Fruit fly (Drosophila melanogaster): Measurements from ENCODE around the gene ey.
A peak's percentile ranks its signal among the peaks of the same experiment; 100 is the strongest.

ey gene

dm6 chr4:696638-697037, 851 bp upstream of the ey start (continued):
- TF ChIP-seq CG4404 (GFP tag; IDR thresholded peaks at IDR 0.05) (no peak), ttk (GFP tag; IDR thresholded peaks at IDR 0.05) (no peak), CG17802 (tag; optimal IDR thresholded peaks at IDR 0.05) (peak; percentile 100), sim (GFP tag; IDR thresholded peaks at IDR 0.05) (no peak), hth (optimal IDR thresholded peaks at IDR 0.05) (no peak), odd (GFP tag; optimal IDR thresholded peaks at IDR 0.05) (no peak), schlank (tag; optimal IDR thresholded peaks at IDR 0.05) (no peak), CG10267 (tag; optimal IDR thresholded peaks at IDR 0.05) (peak; percentile 14), CG14710 (tag; optimal IDR thresholded peaks at IDR 0.05) (peak; percentile 58), CG8478 (optimal IDR thresholded peaks at IDR 0.05) (no peak), dm (GFP tag; optimal IDR thresholded peaks at IDR 0.05) (peak; percentile 21), Hr3 (GFP tag; optimal IDR thresholded peaks at IDR 0.05) (peak; percentile 35), CG14965 (GFP tag; optimal IDR thresholded peaks at IDR 0.05; ENCODE audit: borderline replicate concordance) (no peak), CG8290 (GFP tag; optimal IDR thresholded peaks at IDR 0.05) (peak; percentile 60), CG8290 (tag; optimal IDR thresholded peaks at IDR 0.05) (peak in 1 of 2 experiments; percentile 79), CG17829 (tag; optimal IDR thresholded peaks at IDR 0.05) (peak; percentile 56), CG18476 (GFP tag; optimal IDR thresholded peaks at IDR 0.05) (no peak), CG18764 (GFP tag; optimal IDR thresholded peaks at IDR 0.05) (peak; percentile 16), CG12659 (GFP tag; optimal IDR thresholded peaks at IDR 0.05) (peak; percentile 79), Ada2b (GFP tag; IDR thresholded peaks at IDR 0.05) (no peak), pb (GFP tag; optimal IDR thresholded peaks at IDR 0.05) (no peak), cad (GFP tag; optimal IDR thresholded peaks at IDR 0.05) (peak; percentile 4), insv (GFP tag; optimal IDR thresholded peaks at IDR 0.05) (no peak), pfk (GFP tag; optimal IDR thresholded peaks at IDR 0.05) (peak; percentile 46), CG11456 (GFP tag; IDR thresholded peaks at IDR 0.05) (no peak), HmgZ (tag; optimal IDR thresholded peaks at IDR 0.05) (peak; percentile 76), Oaz (GFP tag; IDR thresholded peaks at IDR 0.05) (no peak), hkb (optimal IDR thresholded peaks at IDR 0.05) (no peak), hkb (GFP tag; IDR thresholded peaks at IDR 0.05) (no peak; the same call in 1 of the 2 replicates), ash1 (GFP tag; optimal IDR thresholded peaks at IDR 0.05) (no peak), scrt (GFP tag; optimal IDR thresholded peaks at IDR 0.05) (peak; percentile 1), CG11247 (GFP tag; IDR thresholded peaks at IDR 0.05) (no peak), slp2 (GFP tag; optimal IDR thresholded peaks at IDR 0.05) (peak; percentile 4), CG4282 (GFP tag; optimal IDR thresholded peaks at IDR 0.05) (no peak), CG17186 (GFP tag; optimal IDR thresholded peaks at IDR 0.05) (peak; percentile 34), Adf1 (GFP tag; IDR thresholded peaks at IDR 0.05) (0 out of 2 replicates have a peak, but pooled peaks have one; percentile 14), CG17568 (GFP tag; optimal IDR thresholded peaks at IDR 0.05) (peak; percentile 34), tin (GFP tag; optimal IDR thresholded peaks at IDR 0.05) (peak; percentile 47), CoRest (tag; optimal IDR thresholded peaks at IDR 0.05) (peak; percentile 51), CG9609 (GFP tag; optimal IDR thresholded peaks at IDR 0.05) (peak; percentile 29), Gug (GFP tag; IDR thresholded peaks at IDR 0.05) (no peak; the same call in 3 of the 4 replicates), E2f2 (GFP tag; IDR thresholded peaks at IDR 0.05) (peak; percentile 50; the same call in 1 of the 2 replicates), CG12155 (GFP tag; optimal IDR thresholded peaks at IDR 0.05) (peak; percentile 25), Usf (GFP tag; optimal IDR thresholded peaks at IDR 0.05) (no peak), CG13287 (GFP tag; IDR thresholded peaks at IDR 0.05; ENCODE audit: partially characterized antibody) (peak; percentile 93; the same call in 1 of the 2 replicates), dmrt11E (tag; optimal IDR thresholded peaks at IDR 0.05) (peak; percentile 1), sc (optimal IDR thresholded peaks at IDR 0.05) (no peak), sc (GFP tag; optimal IDR thresholded peaks at IDR 0.05) (peak; percentile 0), CG10979 (tag; optimal IDR thresholded peaks at IDR 0.05) (no peak), CG7786 (GFP tag; optimal IDR thresholded peaks at IDR 0.05) (peak; percentile 1), lbe (GFP tag; optimal IDR thresholded peaks at IDR 0.05) (no peak), CG10565 (GFP tag; optimal IDR thresholded peaks at IDR 0.05) (no peak), D19A (tag; optimal IDR thresholded peaks at IDR 0.05) (peak; percentile 10)
